Worm (Caenorhabditis elegans) whole organism, late embryonic: Measurements from ENCODE around the gene C05B5.11.
"Not testable (repeated sequence)": the region's sequence is repeated elsewhere in the genome, so short reads cannot be mapped to it uniquely, and the experiment has no call there.

Experiments
- Y22D7AL.16 ChIP-seq: sonication (generic microtip); optimal IDR thresholded peaks from 2 replicates; lab custom pipeline; 2016; ENCODE audit warnings: missing genetic modification characterization, missing compliant biosample characterization
- ama-1 ChIP-seq: fragments of 150-350 bp; optimal IDR thresholded peaks from 2 replicates; lab custom pipeline; 2014
- elt-2 ChIP-seq: sonication (generic microtip); optimal IDR thresholded peaks from 2 replicates; lab custom pipeline; 2016; ENCODE audit warnings: missing genetic modification reagents, missing genetic modification characterization, missing compliant biosample characterization
- ets-4 ChIP-seq: sonication (generic microtip); optimal IDR thresholded peaks from 2 replicates; lab custom pipeline; 2016; ENCODE audit warnings: missing genetic modification characterization, missing compliant biosample characterization
- nfya-1 ChIP-seq: sonication (generic microtip); optimal IDR thresholded peaks from 2 replicates; lab custom pipeline; 2017; ENCODE audit warnings: missing genetic modification characterization, mild to moderate bottlenecking, missing compliant biosample characterization, antibody characterized with exemption, moderate library complexity
- nhr-11 ChIP-seq: fragments of 150-350 bp; optimal IDR thresholded peaks from 2 replicates; lab custom pipeline; 2014; ENCODE audit warnings: missing biosample characterization, missing genetic modification characterization
- nhr-232 ChIP-seq: sonication (generic microtip); optimal IDR thresholded peaks from 2 replicates; lab custom pipeline; 2016; ENCODE audit warnings: missing genetic modification characterization, missing compliant biosample characterization
- pha-4 ChIP-seq: fragments of 150-350 bp; optimal IDR thresholded peaks from 2 replicates; lab custom pipeline; 2018; ENCODE audit warnings: missing biosample characterization, missing genetic modification reagents, missing genetic modification characterization

C05B5.11 gene

DNA sequence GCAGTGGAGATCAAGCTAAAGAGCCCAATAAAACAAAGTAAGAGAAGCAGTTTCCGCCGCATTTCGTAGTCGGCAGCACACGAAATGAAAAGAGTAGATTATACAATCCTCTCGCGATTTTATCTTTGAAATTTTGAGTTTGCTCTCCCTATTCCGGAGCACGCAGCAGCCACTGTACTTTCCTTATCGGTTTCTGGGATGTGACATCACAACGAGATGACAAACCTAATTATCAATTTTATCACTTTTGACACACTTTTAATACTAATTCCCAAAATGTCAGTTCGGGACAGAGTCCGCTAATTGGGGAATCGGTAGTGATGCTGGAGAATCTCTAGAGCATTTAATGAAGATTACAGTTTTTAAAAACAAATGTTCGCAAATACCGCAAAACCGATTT lies 45.4 kb downstream of the C05B5.11 start, which contains the start of gene T16G12.1:
Gene T16G12.1, minus strand, starts transcription at position 176 of the 400 bp plus-strand sequence.
- TF ChIP-seq ama-1 (lab: Kevin White, UChicago) (no peak), elt-2 (tag; lab: Kevin White, UChicago) (peak; percentile 53), nhr-232 (tag; lab: Kevin White, UChicago) (no peak)

DNA sequence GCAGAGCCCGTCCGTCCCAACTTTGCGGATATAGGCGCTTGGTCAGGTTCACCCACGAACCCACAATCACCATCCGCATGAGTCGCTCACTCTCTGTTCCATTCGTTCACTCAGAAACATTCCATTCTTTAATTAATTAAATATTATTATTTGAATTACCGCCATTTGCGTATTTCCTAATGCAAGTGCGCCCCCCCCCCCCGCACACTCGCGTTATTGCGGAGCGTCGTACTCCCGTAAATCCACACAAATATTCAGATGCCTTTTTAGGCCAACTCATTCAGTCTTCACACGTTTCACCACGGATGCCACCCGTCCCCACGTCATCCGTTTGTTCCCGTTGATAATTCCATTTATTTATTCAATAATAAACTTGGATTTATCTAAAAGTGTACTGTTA lies 46.0 kb downstream of the C05B5.11 start, which contains the start of gene T16G12.3:
Gene T16G12.3, plus strand, starts transcription at position 301 of the 400 bp plus-strand sequence.
- TF ChIP-seq pha-4 (tag; lab: Kevin White, UChicago); nhr-11; Y22D7AL.16 (tag; lab: Kevin White, UChicago): not testable (repeated sequence)

DNA sequence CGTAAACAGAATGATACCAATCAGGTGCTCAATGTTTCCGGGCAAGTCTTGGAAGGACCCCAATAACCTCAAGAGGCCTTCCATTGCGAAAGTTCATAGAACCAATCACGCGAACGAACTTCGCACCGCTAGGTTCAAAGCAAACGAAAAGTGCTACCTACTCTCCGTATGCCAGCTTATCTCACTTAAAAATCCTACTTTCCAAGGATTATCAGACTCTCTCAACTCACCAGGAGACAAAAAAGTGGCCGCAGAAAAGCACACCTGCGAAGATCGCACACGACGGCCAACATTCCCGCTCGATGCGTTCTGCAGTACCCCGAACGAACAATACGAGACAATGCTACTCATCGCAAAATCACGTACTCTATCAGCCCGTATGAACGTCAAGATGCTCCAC lies 49.0 kb downstream of the C05B5.11 start, which contains the start of gene T16G12.12:
Gene T16G12.12, plus strand, starts transcription at position 301 of the 400 bp plus-strand sequence.
- TF ChIP-seq ets-4, nfya-1, pha-4 (tag; lab: Kevin White, UChicago): not testable (repeated sequence)
